Fruit fly (Drosophila melanogaster) whole organism, embryonic: ENCODE data around the gene CG42763.

Experiments used
- Antp ChIP-seq: fragments of 200-800 bp; sonication (Bioruptor generic); optimal IDR thresholded peaks from 3 replicates; lab custom pipeline; 2016; ENCODE audit warnings: missing biosample characterization, missing genetic modification characterization
- Atf6 ChIP-seq: fragments of 200-800 bp; sonication (Bioruptor generic); IDR thresholded peaks from 2 replicates; pipeline ENCODE4 v1.3.6; 2022; ENCODE audit warnings: missing biosample characterization, missing genetic modification characterization
- Bdp1 ChIP-seq: fragments of 200-800 bp; sonication (Bioruptor generic); optimal IDR thresholded peaks from 3 replicates; lab custom pipeline; 2016; ENCODE audit warnings: missing biosample characterization, missing genetic modification characterization
- CG10267 ChIP-seq: fragments of 200-800 bp; sonication (Bioruptor generic); optimal IDR thresholded peaks from 2 replicates; lab custom pipeline; 2018; ENCODE audit warnings: missing biosample characterization, mild to moderate bottlenecking, missing genetic modification characterization, moderate library complexity
- CG10274 ChIP-seq: fragments of 200-800 bp; sonication (Bioruptor generic); optimal IDR thresholded peaks from 3 replicates; lab custom pipeline; 2017; ENCODE audit warnings: missing biosample characterization, mild to moderate bottlenecking, missing genetic modification characterization
- CG10321 ChIP-seq: fragments of 200-800 bp; sonication (Bioruptor generic); IDR thresholded peaks from 2 replicates; pipeline ENCODE4 v1.3.6; 2022; ENCODE audit warnings: missing biosample characterization, missing genetic modification characterization
- CG11247 ChIP-seq: fragments of 200-800 bp; sonication (Bioruptor generic); IDR thresholded peaks from 2 replicates; pipeline ENCODE4 v1.3.6; 2022; ENCODE audit warnings: missing biosample characterization, missing genetic modification characterization
- CG11456 ChIP-seq: fragments of 200-800 bp; sonication (Bioruptor generic); IDR thresholded peaks from 3 replicates; pipeline ENCODE4 v1.3.6; 2022; ENCODE audit warnings: missing biosample characterization, missing genetic modification characterization
- CG11723 ChIP-seq: fragments of 200-800 bp; sonication (Bioruptor generic); optimal IDR thresholded peaks from 2 replicates; lab custom pipeline; 2017; ENCODE audit warnings: missing biosample characterization, mild to moderate bottlenecking, missing genetic modification characterization
- CG12744 ChIP-seq: fragments of 200-800 bp; sonication (Bioruptor generic); optimal IDR thresholded peaks from 2 replicates; lab custom pipeline; 2016; ENCODE audit warnings: missing biosample characterization, missing genetic modification characterization
- CG13287 ChIP-seq: fragments of 200-800 bp; sonication (Bioruptor generic); IDR thresholded peaks from 2 replicates; pipeline ENCODE4 v1.3.6; 2022; ENCODE audit warnings: missing biosample characterization, missing genetic modification characterization; ENCODE audit not compliant: partially characterized antibody
- CG14441 ChIP-seq: fragments of 200-800 bp; sonication (Bioruptor generic); IDR thresholded peaks from 2 replicates; pipeline ENCODE4 v1.3.6; 2022; ENCODE audit warnings: missing biosample characterization, missing genetic modification characterization
- CG14965 ChIP-seq: fragments of 200-800 bp; sonication (Bioruptor generic); optimal IDR thresholded peaks from 2 replicates; lab custom pipeline; 2016; ENCODE audit warnings: missing biosample characterization, missing genetic modification characterization, borderline replicate concordance
- CG1647 ChIP-seq: fragments of 200-800 bp; sonication (Bioruptor generic); optimal IDR thresholded peaks from 3 replicates; lab custom pipeline; 2016; ENCODE audit warnings: missing biosample characterization, missing genetic modification characterization
- CG3065 ChIP-seq: fragments of 200-800 bp; sonication (Bioruptor generic); optimal IDR thresholded peaks from 2 replicates; lab custom pipeline; 2016; ENCODE audit warnings: missing biosample characterization, missing genetic modification characterization
- CG31388 ChIP-seq: fragments of 200-800 bp; sonication (Bioruptor generic); optimal IDR thresholded peaks from 2 replicates; lab custom pipeline; 2016; ENCODE audit warnings: missing biosample characterization, missing genetic modification characterization
- CG33213 ChIP-seq: fragments of 200-800 bp; sonication (Bioruptor generic); optimal IDR thresholded peaks from 3 replicates; lab custom pipeline; 2016; ENCODE audit warnings: missing biosample characterization, missing genetic modification characterization
- CG34376 ChIP-seq: fragments of 200-800 bp; sonication (Bioruptor generic); optimal IDR thresholded peaks from 2 replicates; lab custom pipeline; 2018; ENCODE audit warnings: missing biosample characterization, mild to moderate bottlenecking, missing genetic modification characterization
- CG4424 ChIP-seq: fragments of 200-800 bp; sonication (Bioruptor generic); optimal IDR thresholded peaks from 3 replicates; lab custom pipeline; 2016; ENCODE audit warnings: missing biosample characterization, missing genetic modification characterization
- CG6689 ChIP-seq: fragments of 200-800 bp; sonication (Bioruptor generic); IDR thresholded peaks from 2 replicates; pipeline ENCODE4 v1.3.6; 2022; ENCODE audit warnings: missing biosample characterization, missing genetic modification characterization
- CG6854 ChIP-seq: fragments of 200-800 bp; sonication (Bioruptor generic); optimal IDR thresholded peaks from 3 replicates; lab custom pipeline; 2017; ENCODE audit warnings: missing biosample characterization, mild to moderate bottlenecking, missing genetic modification characterization
- CTCF ChIP-seq: fragments of 200-800 bp; sonication (Bioruptor generic); optimal IDR thresholded peaks from 2 replicates; lab custom pipeline; 2017; ENCODE audit warnings: missing biosample characterization, mild to moderate bottlenecking, missing genetic modification characterization, moderate library complexity
- Dip3 ChIP-seq: fragments of 200-800 bp; sonication (Bioruptor generic); optimal IDR thresholded peaks from 3 replicates; lab custom pipeline; 2016; ENCODE audit warnings: missing biosample characterization, missing genetic modification characterization
- Dref ChIP-seq: fragments of 200-800 bp; sonication (Bioruptor generic); IDR thresholded peaks from 2 replicates; pipeline ENCODE4 v1.3.6; 2022; ENCODE audit warnings: missing biosample characterization, missing genetic modification characterization
- E2f2 ChIP-seq: fragments of 200-800 bp; sonication (Bioruptor generic); IDR thresholded peaks from 2 replicates; pipeline ENCODE4 v1.3.6; 2022; ENCODE audit warnings: missing biosample characterization, missing genetic modification characterization
- Hr78 ChIP-seq, 2 experiments: fragments of 200-800 bp in 1 of 2; fragments of >200 bp in 1 of 2; sonication (Bioruptor generic) in 1 of 2; optimal IDR thresholded peaks; 2 replicates each; lab custom pipeline; 2017 to 2019; ENCODE audit warnings: missing biosample characterization in 2 of 2, missing genetic modification characterization in 2 of 2, mild to moderate bottlenecking in 1 of 2, moderate library complexity in 1 of 2
- Lpt ChIP-seq: fragments of >200 bp; optimal IDR thresholded peaks from 2 replicates; lab custom pipeline; 2018; ENCODE audit warnings: missing biosample characterization, missing genetic modification characterization
- NK7.1 ChIP-seq: fragments of 200-800 bp; sonication (Bioruptor generic); optimal IDR thresholded peaks from 3 replicates; lab custom pipeline; 2016; ENCODE audit warnings: missing biosample characterization, missing genetic modification characterization
- Nf-YB ChIP-seq: fragments of 200-800 bp; sonication (Bioruptor generic); optimal IDR thresholded peaks from 3 replicates; lab custom pipeline; 2019; ENCODE audit warnings: missing biosample characterization, mild to moderate bottlenecking, missing genetic modification characterization, moderate library complexity
- Side ChIP-seq: fragments of 200-800 bp; sonication (Bioruptor generic); optimal IDR thresholded peaks from 2 replicates; lab custom pipeline; 2016; ENCODE audit warnings: missing biosample characterization, missing genetic modification characterization
- Xbp1 ChIP-seq: fragments of 200-800 bp; sonication (Bioruptor generic); optimal IDR thresholded peaks from 3 replicates; lab custom pipeline; 2016; ENCODE audit warnings: missing biosample characterization, mild to moderate bottlenecking, missing genetic modification characterization
- al ChIP-seq: fragments of 200-800 bp; sonication (Bioruptor generic); IDR thresholded peaks from 2 replicates; pipeline ENCODE4 v1.3.6; 2022; ENCODE audit warnings: missing biosample characterization, missing genetic modification characterization
- ap ChIP-seq: fragments of 200-800 bp; sonication (Bioruptor generic); IDR thresholded peaks from 2 replicates; pipeline ENCODE4 v1.3.6; 2022; ENCODE audit warnings: missing biosample characterization, missing genetic modification characterization
- ash1 ChIP-seq: fragments of 200-800 bp; sonication (Bioruptor generic); optimal IDR thresholded peaks from 2 replicates; lab custom pipeline; 2018; ENCODE audit warnings: missing biosample characterization, mild to moderate bottlenecking, missing genetic modification characterization
- az2 ChIP-seq: fragments of 200-800 bp; sonication (Bioruptor generic); optimal IDR thresholded peaks from 3 replicates; lab custom pipeline; 2016; ENCODE audit warnings: missing biosample characterization, missing genetic modification characterization
- bowl ChIP-seq: fragments of 200-800 bp; sonication (Bioruptor generic); IDR thresholded peaks from 2 replicates; pipeline ENCODE4 v1.3.6; 2022; ENCODE audit warnings: missing biosample characterization, missing genetic modification characterization
- chn ChIP-seq: fragments of 200-800 bp; sonication (Bioruptor generic); optimal IDR thresholded peaks from 2 replicates; lab custom pipeline; 2016; ENCODE audit warnings: missing biosample characterization, missing genetic modification characterization
- dan ChIP-seq: fragments of 200-800 bp; sonication (Bioruptor generic); IDR thresholded peaks from 2 replicates; pipeline ENCODE4 v1.3.6; 2022; ENCODE audit warnings: missing biosample characterization, missing genetic modification characterization
- dm ChIP-seq: fragments of 200-800 bp; sonication (Bioruptor generic); optimal IDR thresholded peaks from 3 replicates; lab custom pipeline; 2016; ENCODE audit warnings: missing biosample characterization, missing genetic modification characterization
- dmrt99B ChIP-seq: fragments of 200-800 bp; sonication (Bioruptor generic); optimal IDR thresholded peaks from 2 replicates; lab custom pipeline; 2018; ENCODE audit warnings: missing biosample characterization, mild to moderate bottlenecking, missing genetic modification characterization, moderate library complexity
- en ChIP-seq: fragments of 200-800 bp; sonication (Bioruptor generic); optimal IDR thresholded peaks from 2 replicates; lab custom pipeline; 2016; ENCODE audit warnings: missing biosample characterization, missing genetic modification characterization
- eve ChIP-seq, 2 experiments: fragments of >200 bp; optimal IDR thresholded peaks; 2 replicates each; lab custom pipeline; 2017; ENCODE audit warnings: missing biosample characterization in 2 of 2, missing genetic modification characterization in 2 of 2
- exex ChIP-seq: fragments of 200-800 bp; sonication (Bioruptor generic); optimal IDR thresholded peaks from 4 replicates; lab custom pipeline; 2018; ENCODE audit warnings: missing biosample characterization, mild to moderate bottlenecking, missing genetic modification characterization, moderate library complexity
- fd102C ChIP-seq: fragments of 200-800 bp; sonication (Bioruptor generic); optimal IDR thresholded peaks from 2 replicates; lab custom pipeline; 2018; ENCODE audit warnings: missing biosample characterization, mild to moderate bottlenecking, missing genetic modification characterization, moderate library complexity
- gce ChIP-seq: fragments of 200-800 bp; sonication (Bioruptor generic); IDR thresholded peaks from 3 replicates; pipeline ENCODE4 v1.3.6; 2022; ENCODE audit warnings: missing biosample characterization, missing genetic modification characterization
- gro ChIP-seq: fragments of 200-800 bp; sonication (Bioruptor generic); optimal IDR thresholded peaks from 2 replicates; lab custom pipeline; 2016; ENCODE audit warnings: missing biosample characterization, missing genetic modification characterization
- her ChIP-seq: fragments of 200-800 bp; sonication (Bioruptor generic); optimal IDR thresholded peaks from 2 replicates; lab custom pipeline; 2016; ENCODE audit warnings: missing biosample characterization, missing genetic modification characterization
- lbe ChIP-seq: fragments of 200-800 bp; sonication (Bioruptor generic); optimal IDR thresholded peaks from 2 replicates; lab custom pipeline; 2016; ENCODE audit warnings: missing biosample characterization, mild to moderate bottlenecking, missing genetic modification characterization
- rib ChIP-seq: fragments of 200-800 bp; sonication (Bioruptor generic); IDR thresholded peaks from 2 replicates; pipeline ENCODE4 v1.3.6; 2022; ENCODE audit warnings: missing biosample characterization, missing genetic modification characterization
- tgo ChIP-seq: fragments of 200-800 bp; sonication (Bioruptor generic); IDR thresholded peaks from 3 replicates; pipeline ENCODE4 v1.3.6; 2022; ENCODE audit warnings: missing biosample characterization, missing genetic modification characterization
- tio ChIP-seq: fragments of 200-800 bp; sonication (Bioruptor generic); optimal IDR thresholded peaks from 2 replicates; lab custom pipeline; 2017; ENCODE audit warnings: missing biosample characterization, missing genetic modification characterization, inconsistent platforms
- vvl ChIP-seq: fragments of 200-800 bp; sonication (Bioruptor generic); IDR thresholded peaks from 2 replicates; pipeline ENCODE4 v1.3.6; 2022; ENCODE audit warnings: missing biosample characterization, missing genetic modification characterization
- z ChIP-seq: fragments of 200-800 bp; sonication (Bioruptor generic); IDR thresholded peaks from 3 replicates; pipeline ENCODE4 v1.3.6; 2022; ENCODE audit warnings: missing biosample characterization, missing genetic modification characterization

Gene CG42763

dm6 chr2L:8164219-8164618 lies 19.3 kb upstream of the CG42763 start (continued):
- TF ChIP-seq Nf-YB (GFP tag; lab: Kevin White, UChicago), result peak; percentile 63
- TF ChIP-seq CG31388 (GFP tag; lab: Kevin White, UChicago), result peak; percentile 7
- TF ChIP-seq NK7.1 (GFP tag; lab: Kevin White, UChicago), result peak; percentile 65
- peak; percentile 18; the same call in 1 of the 3 replicates for TF ChIP-seq tgo (GFP tag; lab: Robert Waterston, UW)
- TF ChIP-seq Dip3, result no peak
- TF ChIP-seq Dref (GFP tag; lab: Robert Waterston, UW), result no peak
- TF ChIP-seq chn (GFP tag; lab: Kevin White, UChicago), result peak; percentile 51
- TF ChIP-seq eve (GFP tag; optimal IDR thresholded peaks at IDR 0.05; lab: Kevin White, UChicago), result peak in 1 of 2 experiments; percentile 37
- TF ChIP-seq Antp (GFP tag; lab: Kevin White, UChicago), result peak; percentile 15
- TF ChIP-seq en (GFP tag; lab: Kevin White, UChicago), result peak; percentile 76
- TF ChIP-seq exex (tag; lab: Kevin White, UChicago), result no peak
- peak; percentile 76; the same call in 2 of the 3 replicates for TF ChIP-seq gce (GFP tag; lab: Robert Waterston, UW)
- no peak for TF ChIP-seq CG13287 (GFP tag; lab: Robert Waterston, UW)
- TF ChIP-seq rib (GFP tag; lab: Robert Waterston, UW), result no peak
- TF ChIP-seq al, result no peak
- peak; percentile 39 for TF ChIP-seq dm (GFP tag; lab: Kevin White, UChicago)
- TF ChIP-seq Bdp1 (GFP tag; lab: Kevin White, UChicago), result peak; percentile 75
- peak; percentile 58 for TF ChIP-seq Xbp1 (GFP tag; lab: Kevin White, UChicago)
- TF ChIP-seq CG6854 (GFP tag; lab: Kevin White, UChicago), result peak; percentile 58
- peak; percentile 63; the same call in 1 of the 3 replicates for TF ChIP-seq z (GFP tag; lab: Robert Waterston, UW)
- TF ChIP-seq E2f2, result peak; percentile 53; the same call in 1 of the 2 replicates
- TF ChIP-seq lbe (GFP tag; lab: Kevin White, UChicago), result peak; percentile 68
- TF ChIP-seq CG12744 (GFP tag; lab: Kevin White, UChicago), result peak; percentile 66
- TF ChIP-seq ash1 (GFP tag; lab: Kevin White, UChicago), result no peak
- no peak for TF ChIP-seq dan (GFP tag; lab: Robert Waterston, UW)
- TF ChIP-seq CG14965, result peak; percentile 64
- TF ChIP-seq CG6689 (GFP tag; lab: Robert Waterston, UW), result peak; percentile 62
- TF ChIP-seq fd102C (GFP tag; lab: Kevin White, UChicago), result peak; percentile 89
- TF ChIP-seq CG10321 (GFP tag; lab: Robert Waterston, UW), result no peak
- no peak for TF ChIP-seq Atf6 (GFP tag; lab: Robert Waterston, UW)
- TF ChIP-seq bowl (GFP tag; lab: Robert Waterston, UW), result no peak
- peak; percentile 78 for TF ChIP-seq CG1647 (GFP tag; lab: Kevin White, UChicago)
- no peak for TF ChIP-seq gro (GFP tag; lab: Kevin White, UChicago)
- TF ChIP-seq CG10267 (tag; lab: Kevin White, UChicago), result peak; percentile 54
- peak; percentile 29 for TF ChIP-seq her (GFP tag; lab: Kevin White, UChicago)
- peak; percentile 82 for TF ChIP-seq vvl (GFP tag; lab: Robert Waterston, UW)
- TF ChIP-seq CG33213 (GFP tag; lab: Kevin White, UChicago), result peak; percentile 85
- peak; percentile 52 for TF ChIP-seq az2 (GFP tag; lab: Kevin White, UChicago)
- no peak for TF ChIP-seq Lpt (GFP tag; lab: Kevin White, UChicago)
- TF ChIP-seq tio (GFP tag; lab: Kevin White, UChicago), result peak; percentile 79
- TF ChIP-seq CG10274 (GFP tag; lab: Kevin White, UChicago), result peak; percentile 24
- TF ChIP-seq CG3065, result peak; percentile 59
- peak; percentile 56 for TF ChIP-seq ap (GFP tag; lab: Robert Waterston, UW)
- TF ChIP-seq Side (GFP tag; lab: Kevin White, UChicago), result peak; percentile 62
- TF ChIP-seq dmrt99B (tag; lab: Kevin White, UChicago), result peak; percentile 73
- peak; percentile 74 for TF ChIP-seq CG11723 (GFP tag; lab: Kevin White, UChicago)
- peak; percentile 59 for TF ChIP-seq CG11247
- no peak for TF ChIP-seq Hr78 (GFP tag; optimal IDR thresholded peaks at IDR 0.05; lab: Kevin White, UChicago)
- TF ChIP-seq CG4424 (GFP tag; lab: Kevin White, UChicago), result peak; percentile 71
- no peak for TF ChIP-seq CG34376 (GFP tag; lab: Kevin White, UChicago)
- no peak for TF ChIP-seq CG11456 (GFP tag; lab: Robert Waterston, UW)
- peak; percentile 40 for TF ChIP-seq CTCF (GFP tag; lab: Kevin White, UChicago)
- TF ChIP-seq CG14441 (GFP tag; lab: Robert Waterston, UW), result peak; percentile 20; the same call in 1 of the 2 replicates
